Fruit fly (Drosophila melanogaster): ENCODE results near the gene Septin4.

Septin4 gene

DNA sequence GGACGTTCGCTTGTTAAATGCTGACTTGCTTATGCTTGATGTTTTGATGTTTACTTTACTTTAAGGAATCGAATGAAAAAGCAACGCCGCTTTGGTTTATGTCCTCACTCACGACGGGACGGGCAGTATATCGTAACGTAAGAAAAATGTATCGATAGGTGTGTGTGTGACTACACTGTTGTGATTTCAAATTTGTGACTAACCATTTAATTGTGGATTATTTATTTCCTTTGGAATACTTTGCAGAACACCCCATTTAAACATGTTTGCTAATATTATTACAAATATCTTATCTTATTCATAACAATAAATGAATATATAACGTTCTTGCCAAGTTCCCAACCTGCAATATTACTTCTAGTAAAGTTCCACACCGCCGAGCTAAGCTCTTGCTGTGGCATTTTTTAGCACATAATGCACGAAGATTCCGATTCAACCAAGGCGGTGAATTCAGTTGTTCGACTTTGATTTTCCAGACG lies 40.0 kb downstream of the Septin4 start, which contains the start of the genes Nemp and r (continued):
- TF ChIP-seq CG30431 (GFP tag; optimal IDR thresholded peaks at IDR 0.05) (no peak), CG4282 (GFP tag; optimal IDR thresholded peaks at IDR 0.05) (no peak), prd (optimal IDR thresholded peaks at IDR 0.05) (no peak), prd (GFP tag; IDR thresholded peaks at IDR 0.05) (no peak), zfh1 (GFP tag; IDR thresholded peaks at IDR 0.05) (no peak), Sin3A (optimal IDR thresholded peaks at IDR 0.05) (peak; percentile 88), CG7987 (GFP tag; optimal IDR thresholded peaks at IDR 0.05) (no peak), CG3065 (GFP tag; optimal IDR thresholded peaks at IDR 0.05) (no peak), dpn (GFP tag; optimal IDR thresholded peaks at IDR 0.05) (no peak), Six4 (GFP tag; optimal IDR thresholded peaks at IDR 0.05) (no peak), NC2β (GFP tag; optimal IDR thresholded peaks at IDR 0.05) (no peak), her (GFP tag; optimal IDR thresholded peaks at IDR 0.05) (no peak), CG13624 (GFP tag; optimal IDR thresholded peaks at IDR 0.05) (no peak), fd102C (GFP tag; optimal IDR thresholded peaks at IDR 0.05) (no peak), fd64A (GFP tag; optimal IDR thresholded peaks at IDR 0.05) (no peak), Hr39 (optimal IDR thresholded peaks at IDR 0.05) (no peak), disco-r (GFP tag; optimal IDR thresholded peaks at IDR 0.05) (no peak), lola (GFP tag; optimal IDR thresholded peaks at IDR 0.05) (no peak), YL-1 (GFP tag; optimal IDR thresholded peaks at IDR 0.05) (no peak), Ssrp (tag; optimal IDR thresholded peaks at IDR 0.05) (no peak), Blimp-1 (GFP tag; optimal IDR thresholded peaks at IDR 0.05) (no peak), Doc2 (GFP tag; IDR thresholded peaks at IDR 0.05) (no peak), Taf1 (GFP tag; IDR thresholded peaks at IDR 0.05) (no peak), Antp (GFP tag; optimal IDR thresholded peaks at IDR 0.05) (no peak), tap (tag; optimal IDR thresholded peaks at IDR 0.05) (no peak), psq (GFP tag; optimal IDR thresholded peaks at IDR 0.05) (no peak), HmgD (GFP tag; optimal IDR thresholded peaks at IDR 0.05) (no peak), CG9437 (GFP tag; optimal IDR thresholded peaks at IDR 0.05) (peak; percentile 100), CoRest (tag; optimal IDR thresholded peaks at IDR 0.05) (peak; percentile 38), btn (GFP tag; optimal IDR thresholded peaks at IDR 0.05) (no peak), hb (GFP tag; IDR thresholded peaks at IDR 0.05; ENCODE audit: partially characterized antibody) (peak; percentile 68; the same call in 1 of the 3 replicates), MTF-1 (GFP tag; optimal IDR thresholded peaks at IDR 0.05; ENCODE audit: borderline replicate concordance) (no peak), Rfx (GFP tag; IDR thresholded peaks at IDR 0.05) (no peak), Optix (GFP tag; IDR thresholded peaks at IDR 0.05) (no peak), dmrt99B (tag; optimal IDR thresholded peaks at IDR 0.05) (no peak), CG10431 (GFP tag; optimal IDR thresholded peaks at IDR 0.05) (no peak), CG17328 (GFP tag; IDR thresholded peaks at IDR 0.05) (no peak), zf30C (GFP tag; optimal IDR thresholded peaks at IDR 0.05) (no peak), Dref (GFP tag; IDR thresholded peaks at IDR 0.05) (peak; percentile 68), twi (tag; optimal IDR thresholded peaks at IDR 0.05) (no peak), CG12071 (GFP tag; optimal IDR thresholded peaks at IDR 0.05) (no peak), Doc3 (GFP tag; IDR thresholded peaks at IDR 0.05; ENCODE audit: partially characterized antibody) (peak; percentile 64), Ets97D (GFP tag; optimal IDR thresholded peaks at IDR 0.05) (peak; percentile 29), pho (GFP tag; optimal IDR thresholded peaks at IDR 0.05) (no peak), eyg (GFP tag; optimal IDR thresholded peaks at IDR 0.05) (no peak), toy (GFP tag; IDR thresholded peaks at IDR 0.05) (no peak), shn (GFP tag; optimal IDR thresholded peaks at IDR 0.05) (no peak), CG32767 (GFP tag; IDR thresholded peaks at IDR 0.05) (no peak), CG1602 (GFP tag; optimal IDR thresholded peaks at IDR 0.05) (no peak), CG10274 (GFP tag; optimal IDR thresholded peaks at IDR 0.05) (no peak), CG1233 (GFP tag; optimal IDR thresholded peaks at IDR 0.05) (no peak), ash1 (GFP tag; optimal IDR thresholded peaks at IDR 0.05) (no peak), CG11398 (GFP tag; optimal IDR thresholded peaks at IDR 0.05) (no peak)

All from whole organism, embryonic.